Worm (Caenorhabditis elegans): ENCODE data around the gene C14C10.5.

- TF ChIP-seq nhr-11 (tag; optimal IDR thresholded peaks at IDR 0.05) (no peak), dpl-1 (GFP tag; optimal IDR thresholded peaks at IDR 0.05) (no peak), egl-27 (tag; optimal IDR thresholded peaks at IDR 0.05) (no peak), mep-1 (tag; optimal IDR thresholded peaks at IDR 0.05) (no peak), spr-3 (GFP tag; optimal IDR thresholded peaks at IDR 0.05) (no peak), lin-38 (GFP tag; IDR thresholded peaks at IDR 0.05) (no peak)
These were observed 34.1 kb downstream of the C14C10.5 start for ce11 chrV:12634050-12634449.

Data from whole organism, L4 larva.